Fruit fly (Drosophila melanogaster): ENCODE results near the gene RpS14b.

The RpS14b gene

DNA sequence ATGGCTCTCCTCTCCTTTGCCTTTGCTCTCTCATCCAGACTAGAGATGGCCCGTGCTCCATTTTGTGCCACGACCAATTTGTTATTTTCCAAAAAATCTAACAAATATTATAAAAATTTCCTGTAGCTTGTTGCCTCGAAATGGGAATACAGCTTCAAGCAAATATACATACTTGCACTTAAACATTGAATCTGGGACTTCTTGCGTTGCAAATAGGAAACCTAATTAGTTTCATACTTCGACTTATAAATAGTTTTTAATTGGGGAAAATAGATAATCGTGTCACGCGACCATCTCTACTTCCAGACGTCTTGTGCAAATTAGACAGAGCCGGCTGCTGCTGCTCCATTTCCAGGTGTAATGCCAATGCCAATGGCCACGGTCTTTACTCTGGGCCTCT lies 35.7 kb downstream of the RpS14b start (continued):
- no peak for TF ChIP-seq gcm2 (GFP tag; optimal IDR thresholded peaks at IDR 0.05)
- no peak for TF ChIP-seq zen (tag; optimal IDR thresholded peaks at IDR 0.05)
- no peak for TF ChIP-seq CG16779 (GFP tag; IDR thresholded peaks at IDR 0.05)
- no peak for TF ChIP-seq CG12299 (tag; optimal IDR thresholded peaks at IDR 0.05)
- no peak for TF ChIP-seq Ravus (GFP tag; IDR thresholded peaks at IDR 0.05)
- TF ChIP-seq zen2 (GFP tag; IDR thresholded peaks at IDR 0.05; ENCODE audit: partially characterized antibody), result no peak; the same call in 2 of the 3 replicates
- no peak for TF ChIP-seq ttk (GFP tag; IDR thresholded peaks at IDR 0.05)
- no peak for TF ChIP-seq sens-2 (GFP tag; IDR thresholded peaks at IDR 0.05)
- TF ChIP-seq ac (GFP tag; optimal IDR thresholded peaks at IDR 0.05), result no peak
- no peak for TF ChIP-seq CG2116 (GFP tag; optimal IDR thresholded peaks at IDR 0.05)
- TF ChIP-seq Nf-YA (GFP tag; IDR thresholded peaks at IDR 0.05), result no peak
- no peak for TF ChIP-seq h (optimal IDR thresholded peaks at IDR 0.05)
- peak; percentile 49; the same call in 1 of the 3 replicates for TF ChIP-seq Dbx (GFP tag; IDR thresholded peaks at IDR 0.05)
- TF ChIP-seq CG4404 (GFP tag; IDR thresholded peaks at IDR 0.05), result peak; percentile 27; the same call in 1 of the 2 replicates
- TF ChIP-seq pzg (GFP tag; optimal IDR thresholded peaks at IDR 0.05), result no peak
- TF ChIP-seq cwo (GFP tag; optimal IDR thresholded peaks at IDR 0.05), result peak; percentile 25
- peak; percentile 43 for TF ChIP-seq Abd-B (GFP tag; optimal IDR thresholded peaks at IDR 0.05)
- TF ChIP-seq HmgD (GFP tag; optimal IDR thresholded peaks at IDR 0.05), result no peak
- no peak for TF ChIP-seq rib (GFP tag; IDR thresholded peaks at IDR 0.05)
- TF ChIP-seq Dfd (GFP tag; optimal IDR thresholded peaks at IDR 0.05), result no peak
- no peak for TF ChIP-seq tio (GFP tag; optimal IDR thresholded peaks at IDR 0.05)
- TF ChIP-seq zfh2 (GFP tag; optimal IDR thresholded peaks at IDR 0.05), result peak; percentile 55
- TF ChIP-seq Kr (GFP tag; optimal IDR thresholded peaks at IDR 0.05), result no peak
- TF ChIP-seq chinmo (GFP tag; IDR thresholded peaks at IDR 0.05; ENCODE audit: partially characterized antibody), result 0 out of 4 replicates have a peak, but pooled peaks have one; percentile 15
- no peak for TF ChIP-seq CG2875 (GFP tag; optimal IDR thresholded peaks at IDR 0.05)
- TF ChIP-seq CG7786 (GFP tag; optimal IDR thresholded peaks at IDR 0.05), result peak; percentile 7
- TF ChIP-seq dpn (GFP tag; optimal IDR thresholded peaks at IDR 0.05), result peak in 1 of 2 experiments; percentile 31
- peak; percentile 48 for TF ChIP-seq Ptx1 (GFP tag; IDR thresholded peaks at IDR 0.05)
- TF ChIP-seq ara (GFP tag; IDR thresholded peaks at IDR 0.05), result no peak
- peak; percentile 49 for TF ChIP-seq CG10979 (tag; optimal IDR thresholded peaks at IDR 0.05)
- TF ChIP-seq onecut (GFP tag; IDR thresholded peaks at IDR 0.05), result peak; percentile 48
- TF ChIP-seq Hr78 (GFP tag; optimal IDR thresholded peaks at IDR 0.05), result no peak
- TF ChIP-seq bigmax (GFP tag; optimal IDR thresholded peaks at IDR 0.05), result no peak
- TF ChIP-seq lola (GFP tag; optimal IDR thresholded peaks at IDR 0.05), result peak in 1 of 3 experiments; percentile 33
- TF ChIP-seq fd64A (GFP tag; optimal IDR thresholded peaks at IDR 0.05), result no peak
- TF ChIP-seq CG18476 (GFP tag; optimal IDR thresholded peaks at IDR 0.05), result peak; percentile 6
- peak; percentile 63 for TF ChIP-seq CG15269 (tag; optimal IDR thresholded peaks at IDR 0.05)
- TF ChIP-seq bowl (GFP tag; IDR thresholded peaks at IDR 0.05), result no peak
- TF ChIP-seq Sox102F (GFP tag; optimal IDR thresholded peaks at IDR 0.05), result peak; percentile 66
- no peak for TF ChIP-seq Side (GFP tag; optimal IDR thresholded peaks at IDR 0.05)
- no peak for TF ChIP-seq CG11085 (GFP tag; IDR thresholded peaks at IDR 0.05)
- TF ChIP-seq Bgb (GFP tag; IDR thresholded peaks at IDR 0.05; ENCODE audit: partially characterized antibody), result peak; percentile 31; the same call in 1 of the 2 replicates
- TF ChIP-seq CG7839 (tag; optimal IDR thresholded peaks at IDR 0.05), result peak; percentile 67
- TF ChIP-seq abd-A (tag; optimal IDR thresholded peaks at IDR 0.05), result no peak
- TF ChIP-seq zf30C (GFP tag; optimal IDR thresholded peaks at IDR 0.05), result no peak
- TF ChIP-seq Spps (tag; optimal IDR thresholded peaks at IDR 0.05), result no peak
- no peak for TF ChIP-seq bab2 (GFP tag; optimal IDR thresholded peaks at IDR 0.05)
- peak; percentile 32; the same call in 1 of the 2 replicates for TF ChIP-seq CG31224 (GFP tag; IDR thresholded peaks at IDR 0.05)
- TF ChIP-seq peb (GFP tag; IDR thresholded peaks at IDR 0.05), result no peak
- TF ChIP-seq CG17361 (GFP tag; IDR thresholded peaks at IDR 0.05), result peak; percentile 62; the same call in 1 of the 3 replicates
- no peak for TF ChIP-seq stc (GFP tag; IDR thresholded peaks at IDR 0.05)
